Worm (Caenorhabditis elegans) whole organism, L4 larva: Measurements from ENCODE around the gene vamp-8.
A peak's percentile ranks its signal among the peaks of the same experiment; 100 is the strongest.

Experiments used
- D1046.2 ChIP-seq: fragments of 200-800 bp; sonication (Bioruptor generic); IDR thresholded peaks from 2 replicates; pipeline ENCODE4 v1.3.6; 2022; ENCODE audit warnings: missing genetic modification characterization, missing compliant biosample characterization
- F37D6.2 ChIP-seq: sonication (generic microtip); optimal IDR thresholded peaks from 2 replicates; lab custom pipeline; 2016; ENCODE audit warnings: mild to moderate bottlenecking, missing genetic modification characterization, missing compliant biosample characterization
- F44E2.7 ChIP-seq: fragments of 200-800 bp; sonication (Bioruptor generic); IDR thresholded peaks from 2 replicates; pipeline ENCODE4 v2.1.2; 2022; ENCODE audit warnings: missing genetic modification characterization, missing compliant biosample characterization
- F49E8.2 ChIP-seq: sonication (generic microtip); optimal IDR thresholded peaks from 2 replicates; lab custom pipeline; 2016; ENCODE audit warnings: missing compliant biosample characterization, mild to moderate bottlenecking, missing genetic modification characterization, borderline replicate concordance
- Y105C5A.15 ChIP-seq: fragments of 200-800 bp; sonication (Bioruptor generic); IDR thresholded peaks from 2 replicates; pipeline ENCODE4 v1.3.6; 2022; ENCODE audit warnings: missing genetic modification characterization, missing compliant biosample characterization
- Y5F2A.4 ChIP-seq: fragments of 200-800 bp; sonication (Bioruptor generic); optimal IDR thresholded peaks from 2 replicates; lab custom pipeline; 2018; ENCODE audit warnings: mild to moderate bottlenecking, missing genetic modification characterization, missing compliant biosample characterization
- ZK337.2 ChIP-seq: fragments of 200-800 bp; sonication (Bioruptor generic); IDR thresholded peaks from 2 replicates; pipeline ENCODE4 v1.3.6; 2022; ENCODE audit warnings: missing genetic modification reagents, missing genetic modification characterization, missing compliant biosample characterization
- aha-1 ChIP-seq: fragments of 150-350 bp; peaks from one replicate; lab custom pipeline; 2014; ENCODE audit warnings: missing biosample characterization, missing genetic modification characterization
- ama-1 ChIP-seq: fragments of 150-350 bp; optimal IDR thresholded peaks from 2 replicates; lab custom pipeline; 2014; ENCODE audit warnings: inconsistent platforms, mixed read lengths
- arid-1 ChIP-seq: fragments of 200-800 bp; sonication (Bioruptor generic); conservative IDR thresholded peaks from 2 replicates; pipeline ENCODE4 v1.3.6; 2022; ENCODE audit warnings: missing genetic modification reagents, missing genetic modification characterization, missing compliant biosample characterization
- attf-4 ChIP-seq: sonication (generic microtip); optimal IDR thresholded peaks from 3 replicates; lab custom pipeline; 2017; ENCODE audit warnings: missing biosample characterization, missing genetic modification characterization
- ceh-20 ChIP-seq: fragments of 200-800 bp; sonication (Bioruptor generic); IDR thresholded peaks from 2 replicates; pipeline ENCODE4 v1.3.6; 2022; ENCODE audit warnings: missing genetic modification reagents, missing genetic modification characterization, missing compliant biosample characterization
- ceh-82 ChIP-seq: sonication (generic microtip); optimal IDR thresholded peaks from 2 replicates; lab custom pipeline; 2017; ENCODE audit warnings: missing biosample characterization, missing genetic modification characterization
- dmd-6 ChIP-seq: fragments of 200-800 bp; sonication (Bioruptor generic); IDR thresholded peaks from 2 replicates; pipeline ENCODE4 v1.3.6; 2022; ENCODE audit warnings: missing genetic modification reagents, missing genetic modification characterization, missing compliant biosample characterization
- dmd-8 ChIP-seq: fragments of 200-800 bp; sonication (Bioruptor generic); IDR thresholded peaks from 2 replicates; pipeline ENCODE4 v1.3.6; 2022; ENCODE audit warnings: missing genetic modification characterization, missing compliant biosample characterization
- dpl-1 ChIP-seq: fragments of 150-350 bp; optimal IDR thresholded peaks from 2 replicates; lab custom pipeline; 2014; ENCODE audit warnings: missing biosample characterization, missing genetic modification reagents, missing genetic modification characterization
- egl-43 ChIP-seq: fragments of 200-800 bp; sonication (Bioruptor generic); IDR thresholded peaks from 2 replicates; pipeline ENCODE4 v1.3.6; 2022; ENCODE audit warnings: missing genetic modification reagents, missing genetic modification characterization, missing compliant biosample characterization
- hif-1 ChIP-seq, 2 experiments: sonication (generic microtip); optimal IDR thresholded peaks; 2 replicates each; lab custom pipeline; 2016 to 2017; ENCODE audit warnings: missing compliant biosample characterization in 2 of 2, missing genetic modification characterization in 2 of 2, missing genetic modification reagents in 2 of 2, missing genotype in 2 of 2, mild to moderate bottlenecking in 1 of 2
- hmg-1.1 ChIP-seq: fragments of 200-800 bp; sonication (Bioruptor generic); IDR thresholded peaks from 2 replicates; pipeline ENCODE4 v1.3.6; 2022; ENCODE audit warnings: missing genetic modification reagents, missing genetic modification characterization, missing compliant biosample characterization
- lin-13 ChIP-seq: fragments of 150-350 bp; optimal IDR thresholded peaks from 2 replicates; lab custom pipeline; 2014; ENCODE audit warnings: missing biosample characterization, missing genetic modification reagents, missing genetic modification characterization
- lin-29 ChIP-seq: fragments of 200-800 bp; sonication (Bioruptor generic); IDR thresholded peaks from 2 replicates; pipeline ENCODE4 v1.3.6; 2022; ENCODE audit warnings: missing genetic modification reagents, missing genetic modification characterization, missing compliant biosample characterization
- lir-3 ChIP-seq: sonication (generic microtip); optimal IDR thresholded peaks from 2 replicates; lab custom pipeline; 2016; ENCODE audit warnings: mild to moderate bottlenecking, missing genetic modification characterization, missing compliant biosample characterization
- madf-5 ChIP-seq, 2 experiments: fragments of 200-800 bp; sonication (Bioruptor generic); IDR thresholded peaks; 2 replicates each; pipeline ENCODE4 v1.3.6; 2022; ENCODE audit warnings: missing compliant biosample characterization in 2 of 2, missing genetic modification characterization in 2 of 2
- madf-9 ChIP-seq: fragments of 200-800 bp; sonication (Bioruptor generic); conservative IDR thresholded peaks from 2 replicates; pipeline ENCODE4 v1.3.6; 2022; ENCODE audit warnings: missing genetic modification reagents, missing genetic modification characterization, missing compliant biosample characterization
- mep-1 ChIP-seq: fragments of 150-350 bp; sonication (generic microtip); optimal IDR thresholded peaks from 3 replicates; lab custom pipeline; 2014; ENCODE audit warnings: missing biosample characterization, missing genetic modification characterization
- mxl-2 ChIP-seq: fragments of 200-800 bp; sonication (Bioruptor generic); conservative IDR thresholded peaks from 2 replicates; pipeline ENCODE4 v1.3.6; 2022; ENCODE audit warnings: missing genetic modification reagents, missing genetic modification characterization, missing compliant biosample characterization
- nhr-10 ChIP-seq: fragments of 150-350 bp; optimal IDR thresholded peaks from 2 replicates; lab custom pipeline; 2014; ENCODE audit warnings: missing biosample characterization, missing genetic modification characterization
- nhr-25 ChIP-seq: sonication (generic microtip); optimal IDR thresholded peaks from 2 replicates; lab custom pipeline; 2017; ENCODE audit warnings: missing genetic modification characterization, mild to moderate bottlenecking, missing compliant biosample characterization, antibody characterized with exemption, moderate library complexity, borderline replicate concordance; ENCODE audit not compliant: insufficient read depth
- nhr-28 ChIP-seq: fragments of 150-350 bp; optimal IDR thresholded peaks from 2 replicates; lab custom pipeline; 2014; ENCODE audit warnings: missing biosample characterization, missing genetic modification characterization
- nhr-76 ChIP-seq: fragments of 150-350 bp; optimal IDR thresholded peaks from 2 replicates; lab custom pipeline; 2014; ENCODE audit warnings: missing biosample characterization, missing genetic modification characterization
- pha-4 ChIP-seq, 2 experiments: fragments of 150-350 bp in 1 of 2; fragments of 200-800 bp in 1 of 2; sonication (Bioruptor generic) in 1 of 2; IDR thresholded peaks in 1 of 2; optimal IDR thresholded peaks in 1 of 2; 2 replicates each; pipeline versions ENCODE4 v1.3.6 to Lab custom; 2014 to 2022; ENCODE audit warnings: missing genetic modification characterization in 2 of 2, missing genetic modification reagents in 2 of 2, missing biosample characterization in 1 of 2, missing compliant biosample characterization in 1 of 2
- pqm-1 ChIP-seq: sonication (generic microtip); optimal IDR thresholded peaks from 2 replicates; lab custom pipeline; 2017; ENCODE audit warnings: missing biosample characterization, missing genetic modification characterization
- rbr-2 ChIP-seq: sonication (generic microtip); optimal IDR thresholded peaks from 2 replicates; lab custom pipeline; 2016; ENCODE audit warnings: missing genotype, missing genetic modification characterization, missing compliant biosample characterization
- skn-1 ChIP-seq: fragments of 150-350 bp; optimal IDR thresholded peaks from 2 replicates; lab custom pipeline; 2014; ENCODE audit warnings: missing biosample characterization, missing genetic modification characterization
- snpc-1.2 ChIP-seq: fragments of 200-800 bp; sonication (Bioruptor generic); IDR thresholded peaks from 2 replicates; pipeline ENCODE4 v1.3.6; 2022; ENCODE audit warnings: missing genetic modification reagents, missing genetic modification characterization, missing compliant biosample characterization
- tag-97 ChIP-seq: fragments of 200-800 bp; sonication (Bioruptor generic); IDR thresholded peaks from 2 replicates; pipeline ENCODE4 v1.3.6; 2022; ENCODE audit warnings: missing genetic modification characterization, missing compliant biosample characterization
- tra-1 ChIP-seq: fragments of 200-800 bp; sonication (Bioruptor generic); IDR thresholded peaks from 2 replicates; pipeline ENCODE4 v1.3.6; 2022; ENCODE audit warnings: missing genetic modification reagents, missing genetic modification characterization, missing compliant biosample characterization
- unc-39 ChIP-seq: sonication (generic microtip); optimal IDR thresholded peaks from 2 replicates; lab custom pipeline; 2017; ENCODE audit warnings: missing biosample characterization, missing genetic modification characterization
- unc-62 ChIP-seq, 3 experiments: fragments of 150-350 bp in 1 of 3; sonication (generic microtip); optimal IDR thresholded peaks in 2 of 3; peaks in 1 of 3; 1 replicate in 1 of 3; 2 replicates in 2 of 3; lab custom pipeline; 2014 to 2017; ENCODE audit warnings: missing biosample characterization in 3 of 3, missing genetic modification characterization in 3 of 3, missing genetic modification reagents in 3 of 3, missing genotype in 1 of 3
- zfp-3 ChIP-seq: fragments of 200-800 bp; sonication (Bioruptor generic); conservative IDR thresholded peaks from 2 replicates; pipeline ENCODE4 v1.3.6; 2022; ENCODE audit warnings: missing genetic modification reagents, missing genetic modification characterization, missing compliant biosample characterization
- zip-11 ChIP-seq: fragments of 200-800 bp; sonication (Bioruptor generic); IDR thresholded peaks from 2 replicates; pipeline ENCODE4 v1.3.6; 2022; ENCODE audit warnings: missing genetic modification characterization, missing compliant biosample characterization
- zip-2 ChIP-seq: fragments of 150-350 bp; optimal IDR thresholded peaks from 2 replicates; lab custom pipeline; 2014; ENCODE audit warnings: missing biosample characterization, missing genetic modification characterization
- ztf-7 ChIP-seq: fragments of 150-350 bp; optimal IDR thresholded peaks from 2 replicates; lab custom pipeline; 2014; ENCODE audit warnings: missing biosample characterization, missing genetic modification characterization

vamp-8 gene

DNA sequence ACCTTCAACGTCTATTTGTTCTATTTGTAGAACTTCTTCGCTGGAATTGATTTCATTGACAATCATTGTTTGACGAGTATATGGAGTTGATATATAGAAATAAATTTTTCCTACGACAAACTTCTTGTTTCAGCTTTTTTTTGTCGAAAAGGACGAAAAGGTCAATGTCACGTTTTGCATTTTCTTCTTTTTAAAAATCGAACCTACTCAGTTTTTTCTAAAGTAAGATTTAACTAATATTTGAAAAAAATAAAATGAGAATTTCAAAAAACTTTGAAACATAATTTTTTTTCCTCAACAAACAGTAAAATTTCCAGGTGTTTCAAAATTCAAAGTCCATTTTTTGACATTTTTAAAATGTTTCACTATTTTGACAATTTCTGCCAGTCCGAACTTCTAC, 28.7 kb downstream of the vamp-8 start, which contains the start of gene H08M01.1:
H08M01.1 (minus strand) TSS at position 101 of the 400 bp plus-strand sequence.
- TF ChIP-seq attf-4 (no peak), tra-1 (no peak), nhr-10 (tag; lab: Kevin White, UChicago) (no peak), zip-11 (GFP tag; lab: Robert Waterston, UW) (no peak)
- TF ChIP-seq, all 104 proteins: peak for 0

DNA sequence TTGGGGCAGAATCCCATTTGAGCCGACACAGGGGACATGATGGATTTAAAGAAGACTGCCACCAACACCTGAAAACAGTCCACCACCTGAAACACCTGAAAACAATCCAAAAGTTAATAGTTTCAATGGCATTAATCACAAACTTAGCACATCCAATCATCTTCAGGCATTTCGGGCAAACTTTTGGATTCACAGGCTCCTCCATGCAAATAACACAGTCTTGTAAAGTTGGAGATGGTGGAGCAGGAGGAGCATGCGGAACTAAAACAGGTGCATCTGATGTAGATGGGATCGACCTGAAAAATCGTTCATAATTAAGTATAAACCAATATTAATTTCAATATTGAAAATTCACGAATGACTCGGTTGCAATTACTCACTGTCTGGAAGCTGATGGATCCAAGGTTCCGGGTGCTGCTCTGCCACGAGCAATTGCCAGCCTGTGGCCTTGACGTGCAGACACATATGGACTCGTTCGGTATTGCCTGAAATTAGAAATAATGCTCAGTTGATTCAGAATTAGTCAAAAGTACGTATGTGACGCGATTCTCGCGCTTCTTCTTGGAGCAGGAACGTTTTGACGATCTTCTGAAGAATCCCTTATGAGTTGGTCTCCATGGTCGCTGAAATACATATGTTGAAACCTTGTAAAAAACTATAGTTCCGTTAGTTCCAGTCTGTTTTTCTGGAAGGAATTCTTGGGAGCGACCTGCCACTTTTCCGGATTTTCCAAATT, 30.4 kb downstream of the vamp-8 start:
- TF ChIP-seq aha-1 (tag; lab: Kevin White, UChicago) (peak; percentile 96), ama-1 (lab: Kevin White, UChicago) (no peak)

DNA sequence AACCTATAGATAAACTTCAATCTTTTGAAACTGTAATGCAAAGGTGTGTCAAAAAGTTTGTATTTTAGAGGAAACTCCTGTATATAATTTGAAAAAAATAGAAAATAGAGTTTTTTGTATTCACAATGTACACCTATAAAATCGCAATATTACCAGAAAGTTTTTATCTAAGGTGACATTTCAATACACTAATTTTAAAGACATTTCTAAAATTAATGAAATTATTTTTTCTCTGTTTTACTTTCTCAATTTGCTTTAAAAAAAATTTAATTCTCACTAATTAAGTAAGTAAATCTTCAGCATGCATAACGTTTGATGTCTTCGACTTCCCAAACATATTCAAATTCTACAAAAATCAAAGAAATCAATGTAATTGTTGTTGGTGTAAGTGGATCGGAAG, 37.4 kb downstream of the vamp-8 start, which contains the start of gene rga-5:
rga-5 (plus strand) TSS at position 301 of the 400 bp plus-strand sequence.
- TF ChIP-seq skn-1 (tag; lab: Kevin White, UChicago), result no peak
- TF ChIP-seq nhr-76 (tag; lab: Kevin White, UChicago), result no peak
- no peak for TF ChIP-seq dmd-8 (GFP tag; lab: Robert Waterston, UW)
- no peak for TF ChIP-seq lin-13 (GFP tag; lab: Kevin White, UChicago)
- no peak for TF ChIP-seq ceh-82
- no peak for TF ChIP-seq nhr-10 (tag; lab: Kevin White, UChicago)
- no peak for TF ChIP-seq zip-2 (tag; lab: Kevin White, UChicago)
- TF ChIP-seq hif-1 (tag; optimal IDR thresholded peaks at IDR 0.05; lab: Kevin White, UChicago), result no peak
- no peak for TF ChIP-seq tag-97 (GFP tag; lab: Robert Waterston, UW)
- TF ChIP-seq tra-1, result no peak
- TF ChIP-seq Y105C5A.15, result no peak
- TF ChIP-seq pha-4 (GFP tag; IDR thresholded peaks at IDR 0.05; lab: Robert Waterston, UW), result no peak
- TF ChIP-seq pha-4 (tag; optimal IDR thresholded peaks at IDR 0.05; lab: Kevin White, UChicago), result no peak
- no peak for TF ChIP-seq nhr-25
- no peak for TF ChIP-seq mxl-2 (GFP tag; lab: Robert Waterston, UW)
- no peak for TF ChIP-seq zip-11 (GFP tag; lab: Robert Waterston, UW)

- peak; percentile 78 for TF ChIP-seq pqm-1 (tag; lab: Kevin White, UChicago)
- no peak for TF ChIP-seq egl-43 (GFP tag; lab: Robert Waterston, UW)
- TF ChIP-seq zip-2 (tag; lab: Kevin White, UChicago), result no peak
- TF ChIP-seq nhr-25, result no peak
- no peak for TF ChIP-seq snpc-1.2 (GFP tag; lab: Robert Waterston, UW)
- TF ChIP-seq ceh-20, result no peak
- TF ChIP-seq madf-5 (GFP tag; IDR thresholded peaks at IDR 0.05; lab: Robert Waterston, UW), result no peak
- TF ChIP-seq hmg-1.1, result no peak
- no peak for TF ChIP-seq lin-29
- TF ChIP-seq lir-3 (tag; lab: Kevin White, UChicago), result no peak
- no peak for TF ChIP-seq D1046.2
- TF ChIP-seq arid-1, result no peak
- TF ChIP-seq F44E2.7 (GFP tag; lab: Robert Waterston, UW), result no peak
- no peak for TF ChIP-seq unc-62 (GFP tag; optimal IDR thresholded peaks at IDR 0.05 in 1 of 2; lab: Kevin White, UChicago)
- no peak for TF ChIP-seq unc-62 (tag; optimal IDR thresholded peaks at IDR 0.05; lab: Kevin White, UChicago)
- TF ChIP-seq zfp-3 (GFP tag; lab: Robert Waterston, UW), result no peak
- no peak for TF ChIP-seq rbr-2 (tag; lab: Kevin White, UChicago)
- TF ChIP-seq unc-39 (tag; lab: Kevin White, UChicago), result no peak
- TF ChIP-seq Y5F2A.4, result no peak
- no peak for TF ChIP-seq pha-4 (GFP tag; IDR thresholded peaks at IDR 0.05; lab: Robert Waterston, UW)
- peak; percentile 1 for TF ChIP-seq pha-4 (tag; optimal IDR thresholded peaks at IDR 0.05; lab: Kevin White, UChicago)
- TF ChIP-seq mep-1, result peak; percentile 64
- TF ChIP-seq F49E8.2 (tag; lab: Kevin White, UChicago), result no peak
- TF ChIP-seq ztf-7, result peak; percentile 48
- no peak for TF ChIP-seq dmd-8 (GFP tag; lab: Robert Waterston, UW)
- TF ChIP-seq dmd-6 (GFP tag; lab: Robert Waterston, UW), result no peak
- no peak for TF ChIP-seq tag-97 (GFP tag; lab: Robert Waterston, UW)
- TF ChIP-seq dpl-1, result peak; percentile 38
- TF ChIP-seq madf-9 (GFP tag; lab: Robert Waterston, UW), result no peak
- no peak for TF ChIP-seq F37D6.2
- no peak for TF ChIP-seq ZK337.2 (GFP tag; lab: Robert Waterston, UW)
- peak; percentile 93 for TF ChIP-seq nhr-28 (tag; lab: Kevin White, UChicago)
Observed at ce11 chrIV:13826363-13826762, 38.6 kb downstream of the vamp-8 start.
